Worm (Caenorhabditis elegans) whole organism, mixed stage, embryonic: ENCODE results near the gene nspc-5.

Experiments used
- M03D4.4 ChIP-seq: sonication (generic microtip); optimal IDR thresholded peaks from 2 replicates; lab custom pipeline; 2017; ENCODE audit warnings: mild to moderate bottlenecking, missing genetic modification characterization, missing compliant biosample characterization
- bed-3 ChIP-seq: fragments of 200-800 bp; sonication (Bioruptor generic); optimal IDR thresholded peaks from 3 replicates; lab custom pipeline; 2018; ENCODE audit warnings: mild to moderate bottlenecking, missing genetic modification characterization, moderate library complexity, missing compliant biosample characterization
- blmp-1 ChIP-seq: fragments of 150-350 bp; optimal IDR thresholded peaks from 2 replicates; lab custom pipeline; 2014; ENCODE audit warnings: missing biosample characterization, missing genetic modification characterization
- ceh-39 ChIP-seq: fragments of 150-350 bp; optimal IDR thresholded peaks from 2 replicates; lab custom pipeline; 2014; ENCODE audit warnings: missing biosample characterization, missing genetic modification characterization
- ceh-43 ChIP-seq: fragments of 200-800 bp; sonication (Bioruptor generic); optimal IDR thresholded peaks from 2 replicates; lab custom pipeline; 2018; ENCODE audit warnings: mild to moderate bottlenecking, missing genetic modification characterization, moderate library complexity, missing compliant biosample characterization
- ceh-83 ChIP-seq: fragments of 200-800 bp; sonication (Bioruptor generic); optimal IDR thresholded peaks from 2 replicates; lab custom pipeline; 2018; ENCODE audit warnings: mild to moderate bottlenecking, missing genetic modification characterization, missing compliant biosample characterization
- ces-1 ChIP-seq: fragments of 150-350 bp; optimal IDR thresholded peaks from 2 replicates; lab custom pipeline; 2014; ENCODE audit warnings: missing biosample characterization, missing genetic modification reagents, missing genetic modification characterization
- cnd-1 ChIP-seq: fragments of 200-800 bp; sonication (Bioruptor generic); optimal IDR thresholded peaks from 2 replicates; lab custom pipeline; 2018; ENCODE audit warnings: mild to moderate bottlenecking, missing genetic modification characterization, missing compliant biosample characterization
- elt-1 ChIP-seq: sonication (generic microtip); optimal IDR thresholded peaks from 2 replicates; lab custom pipeline; 2017; ENCODE audit warnings: missing genetic modification characterization, mild to moderate bottlenecking, missing compliant biosample characterization, antibody characterized with exemption, moderate library complexity, borderline replicate concordance; ENCODE audit not compliant: insufficient read depth
- elt-3 ChIP-seq: fragments of 150-350 bp; optimal IDR thresholded peaks from 2 replicates; lab custom pipeline; 2014; ENCODE audit warnings: missing biosample characterization, missing genetic modification characterization
- flh-1 ChIP-seq: fragments of 200-800 bp; sonication (Bioruptor generic); optimal IDR thresholded peaks from 2 replicates; lab custom pipeline; 2018; ENCODE audit warnings: mild to moderate bottlenecking, missing genetic modification characterization, moderate library complexity, missing compliant biosample characterization
- ham-2 ChIP-seq: fragments of 200-800 bp; sonication (Bioruptor generic); optimal IDR thresholded peaks from 2 replicates; lab custom pipeline; 2018; ENCODE audit warnings: mild to moderate bottlenecking, missing genetic modification characterization, missing compliant biosample characterization
- hlh-1 ChIP-seq: fragments of 150-350 bp; optimal IDR thresholded peaks from 2 replicates; lab custom pipeline; 2014; ENCODE audit warnings: missing biosample characterization, missing genetic modification reagents, missing genetic modification characterization
- lin-13 ChIP-seq: fragments of 150-350 bp; optimal IDR thresholded peaks from 2 replicates; lab custom pipeline; 2014; ENCODE audit warnings: missing biosample characterization, missing genetic modification characterization
- lin-32 ChIP-seq: fragments of 200-800 bp; sonication (Bioruptor generic); optimal IDR thresholded peaks from 2 replicates; lab custom pipeline; 2018; ENCODE audit warnings: mild to moderate bottlenecking, missing genetic modification characterization, missing compliant biosample characterization
- lsy-2 ChIP-seq: fragments of 150-350 bp; optimal IDR thresholded peaks from 2 replicates; lab custom pipeline; 2014; ENCODE audit warnings: missing biosample characterization, missing genetic modification characterization
- mab-5 ChIP-seq: fragments of 150-350 bp; optimal IDR thresholded peaks from 2 replicates; lab custom pipeline; 2014; ENCODE audit warnings: missing biosample characterization, missing genetic modification characterization
- nhr-12 ChIP-seq: fragments of 150-350 bp; optimal IDR thresholded peaks from 2 replicates; lab custom pipeline; 2014; ENCODE audit warnings: missing biosample characterization, missing genetic modification characterization
- nhr-2 ChIP-seq: fragments of 150-350 bp; optimal IDR thresholded peaks from 2 replicates; lab custom pipeline; 2014; ENCODE audit warnings: missing biosample characterization, missing genetic modification characterization
- nhr-237 ChIP-seq: fragments of 150-350 bp; optimal IDR thresholded peaks from 2 replicates; lab custom pipeline; 2014; ENCODE audit warnings: missing biosample characterization, missing genetic modification characterization
- nhr-28 ChIP-seq: fragments of 150-350 bp; optimal IDR thresholded peaks from 2 replicates; lab custom pipeline; 2014; ENCODE audit warnings: missing biosample characterization, missing genetic modification characterization
- nhr-76 ChIP-seq: sonication (generic microtip); optimal IDR thresholded peaks from 2 replicates; lab custom pipeline; 2017; ENCODE audit warnings: missing biosample characterization, missing genetic modification characterization
- pha-4 ChIP-seq: fragments of 150-350 bp; optimal IDR thresholded peaks from 2 replicates; lab custom pipeline; 2018; ENCODE audit warnings: missing biosample characterization, missing genetic modification reagents, missing genetic modification characterization
- sem-2 ChIP-seq: fragments of 200-800 bp; sonication (Bioruptor generic); optimal IDR thresholded peaks from 2 replicates; lab custom pipeline; 2018; ENCODE audit warnings: mild to moderate bottlenecking, missing genetic modification characterization, missing compliant biosample characterization
- snpc-4 ChIP-seq: fragments of 150-350 bp; optimal IDR thresholded peaks from 2 replicates; lab custom pipeline; 2014; ENCODE audit warnings: missing biosample characterization, missing genetic modification characterization
- sptf-1 ChIP-seq: sonication (generic microtip); optimal IDR thresholded peaks from 2 replicates; lab custom pipeline; 2017; ENCODE audit warnings: mild to moderate bottlenecking, missing genetic modification characterization, moderate library complexity, missing compliant biosample characterization
- tbx-8 ChIP-seq: fragments of 200-800 bp; sonication (Bioruptor generic); optimal IDR thresholded peaks from 2 replicates; lab custom pipeline; 2018; ENCODE audit warnings: mild to moderate bottlenecking, missing genetic modification characterization, moderate library complexity, missing compliant biosample characterization
- unc-120 ChIP-seq: sonication (generic microtip); optimal IDR thresholded peaks from 2 replicates; lab custom pipeline; 2017; ENCODE audit warnings: missing genetic modification characterization, missing compliant biosample characterization; ENCODE audit not compliant: poor library complexity, severe bottlenecking
- unc-39 ChIP-seq: fragments of 150-350 bp; optimal IDR thresholded peaks from 2 replicates; lab custom pipeline; 2014; ENCODE audit warnings: missing biosample characterization, missing genetic modification characterization
- unc-62 ChIP-seq: fragments of 150-350 bp; optimal IDR thresholded peaks from 2 replicates; lab custom pipeline; 2014; ENCODE audit warnings: missing biosample characterization, missing genetic modification reagents, missing genetic modification characterization
- zip-8 ChIP-seq: fragments of 150-350 bp; optimal IDR thresholded peaks from 2 replicates; lab custom pipeline; 2014; ENCODE audit warnings: missing biosample characterization, missing genetic modification characterization

Gene nspc-5

DNA sequence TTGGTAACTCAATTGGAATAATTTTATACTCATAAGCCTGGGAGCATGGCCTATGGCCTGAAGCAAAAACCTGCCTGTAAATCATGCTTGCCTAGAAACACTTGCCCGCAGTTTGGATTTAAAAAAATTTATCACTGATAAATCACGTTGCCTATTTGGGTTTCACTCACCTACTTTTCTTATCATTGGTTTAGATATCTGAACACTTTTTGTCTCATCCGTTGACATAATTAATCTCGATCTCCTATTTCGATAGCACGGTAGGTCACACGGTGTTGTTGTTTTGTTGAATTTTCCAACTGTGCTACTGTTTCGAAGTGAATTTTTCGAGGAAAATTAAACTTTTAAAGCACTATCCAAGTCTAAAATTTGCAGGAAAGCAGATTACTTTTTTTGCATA is 31.5 kb upstream of the nspc-5 start:
- no peak for TF ChIP-seq mab-5 (tag; lab: Kevin White, UChicago)
- TF ChIP-seq nhr-12 (tag; lab: Kevin White, UChicago) = no peak
- no peak for TF ChIP-seq ces-1 (GFP tag; lab: Kevin White, UChicago)
- TF ChIP-seq snpc-4 (tag; lab: Kevin White, UChicago) = no peak
- no peak for TF ChIP-seq elt-3
- TF ChIP-seq flh-1 (GFP tag; lab: Kevin White, UChicago) = no peak
- TF ChIP-seq ceh-43 (GFP tag; lab: Kevin White, UChicago) = no peak
- TF ChIP-seq sptf-1 (tag; lab: Kevin White, UChicago) = no peak
- TF ChIP-seq sem-2 (GFP tag; lab: Kevin White, UChicago) = no peak
- no peak for TF ChIP-seq bed-3
- no peak for TF ChIP-seq zip-8 (tag; lab: Kevin White, UChicago)
- no peak for TF ChIP-seq hlh-1 (tag; lab: Kevin White, UChicago)
- no peak for TF ChIP-seq cnd-1 (tag; lab: Kevin White, UChicago)
- no peak for TF ChIP-seq lsy-2 (tag; lab: Kevin White, UChicago)
- TF ChIP-seq unc-62 (GFP tag; lab: Kevin White, UChicago) = no peak
- TF ChIP-seq nhr-2 (tag; lab: Kevin White, UChicago) = no peak
- no peak for TF ChIP-seq tbx-8
- TF ChIP-seq M03D4.4 (tag; lab: Kevin White, UChicago) = no peak
- TF ChIP-seq ceh-83 = no peak
- TF ChIP-seq ham-2 (GFP tag; lab: Kevin White, UChicago) = no peak

DNA sequence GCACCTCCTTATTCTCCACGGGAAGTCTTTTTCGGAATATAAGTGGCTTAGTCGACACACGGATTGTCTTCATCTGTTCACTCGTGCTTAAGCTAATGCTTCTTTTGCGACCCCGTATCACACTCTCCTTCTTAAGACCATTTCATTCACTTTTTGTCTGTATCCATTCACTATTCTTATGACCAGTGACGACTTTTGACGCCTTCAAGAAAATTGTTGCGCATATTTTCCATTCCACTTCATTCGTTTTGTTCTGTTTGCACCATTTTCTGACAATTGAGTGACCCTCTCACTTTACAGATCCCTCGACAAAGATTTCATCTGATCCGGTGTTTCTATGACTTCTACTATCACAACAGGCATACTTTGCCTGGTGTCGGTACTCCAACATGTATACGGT is 30.9 kb upstream of the nspc-5 start, which contains the start of gene H03E18.1:
H03E18.1 (plus strand) TSS at position 301 of the 400 bp plus-strand sequence.
- no peak for TF ChIP-seq lsy-2 (tag; lab: Kevin White, UChicago)
- no peak for TF ChIP-seq zip-8 (tag; lab: Kevin White, UChicago)
- no peak for TF ChIP-seq lin-32 (GFP tag; lab: Kevin White, UChicago)
- TF ChIP-seq cnd-1 (tag; lab: Kevin White, UChicago) = no peak
- no peak for TF ChIP-seq hlh-1 (tag; lab: Kevin White, UChicago)
- TF ChIP-seq nhr-76 (tag; lab: Kevin White, UChicago) = no peak
- TF ChIP-seq nhr-28 (tag; lab: Kevin White, UChicago) = no peak
- no peak for TF ChIP-seq unc-39
- TF ChIP-seq mab-5 (tag; lab: Kevin White, UChicago) = no peak
- TF ChIP-seq bed-3 = no peak

DNA sequence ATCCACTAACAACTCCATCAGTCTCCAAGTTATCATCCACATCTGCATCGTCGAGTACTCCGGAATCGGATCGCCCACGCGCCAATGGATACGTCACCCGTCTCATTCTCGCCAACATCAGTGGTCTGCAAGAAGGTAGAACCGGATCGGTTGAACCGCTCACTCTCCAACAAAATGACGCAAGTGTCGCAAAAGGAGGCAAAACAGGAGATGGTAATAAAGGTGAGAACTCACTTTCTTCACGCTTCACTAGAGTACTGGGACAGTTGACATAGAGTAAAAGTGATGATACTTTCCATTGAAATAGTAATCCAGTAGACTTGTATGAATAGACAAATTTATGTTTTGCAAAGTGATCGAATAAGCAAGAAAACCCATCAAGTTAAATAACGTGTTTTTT is 29.4 kb upstream of the nspc-5 start:
- TF ChIP-seq unc-39 = no peak
- no peak for TF ChIP-seq lsy-2 (tag; lab: Kevin White, UChicago)
- no peak for TF ChIP-seq flh-1 (GFP tag; lab: Kevin White, UChicago)
- no peak for TF ChIP-seq ceh-83
- no peak for TF ChIP-seq pha-4 (tag; lab: Kevin White, UChicago)
- TF ChIP-seq nhr-2 (tag; lab: Kevin White, UChicago) = no peak
- TF ChIP-seq snpc-4 (tag; lab: Kevin White, UChicago) = no peak
- no peak for TF ChIP-seq unc-62 (GFP tag; lab: Kevin White, UChicago)
- no peak for TF ChIP-seq unc-120 (tag; lab: Kevin White, UChicago)
- TF ChIP-seq ceh-39 = no peak
- no peak for TF ChIP-seq cnd-1 (tag; lab: Kevin White, UChicago)
- no peak for TF ChIP-seq nhr-76 (tag; lab: Kevin White, UChicago)
- no peak for TF ChIP-seq elt-1
- no peak for TF ChIP-seq blmp-1 (tag; lab: Kevin White, UChicago)
- TF ChIP-seq, all 35 proteins: peak for 0

DNA sequence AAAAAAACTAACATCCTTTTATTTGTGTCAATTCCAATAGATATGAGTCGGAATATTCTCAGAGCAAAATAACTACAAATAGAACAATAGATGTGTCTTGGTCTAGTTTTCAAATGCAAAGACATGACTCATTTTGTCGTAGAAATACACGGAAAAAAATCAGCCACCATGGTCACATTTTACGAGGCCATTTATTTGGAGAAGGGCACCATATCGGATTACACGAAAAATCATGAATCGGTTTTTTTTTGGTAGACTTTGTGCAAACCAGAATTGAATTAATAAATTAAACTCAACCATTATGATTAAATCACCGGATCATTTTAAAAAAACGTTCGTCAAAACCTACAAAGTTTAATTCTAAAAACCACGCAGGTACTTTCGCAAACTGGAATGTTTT is 18.1 kb upstream of the nspc-5 start, which contains the start of gene H03E18.2:
H03E18.2 (minus strand) TSS at position 101 of the 400 bp plus-strand sequence.
- TF ChIP-seq lsy-2 (tag; lab: Kevin White, UChicago) = no peak
- no peak for TF ChIP-seq ceh-83
- no peak for TF ChIP-seq M03D4.4 (tag; lab: Kevin White, UChicago)
- no peak for TF ChIP-seq pha-4 (tag; lab: Kevin White, UChicago)
- no peak for TF ChIP-seq sptf-1 (tag; lab: Kevin White, UChicago)
- TF ChIP-seq nhr-2 (tag; lab: Kevin White, UChicago) = no peak
- no peak for TF ChIP-seq ceh-39
- no peak for TF ChIP-seq lin-13 (tag; lab: Kevin White, UChicago)
- TF ChIP-seq ces-1 (GFP tag; lab: Kevin White, UChicago) = no peak
- TF ChIP-seq unc-120 (tag; lab: Kevin White, UChicago) = no peak
- TF ChIP-seq flh-1 (GFP tag; lab: Kevin White, UChicago) = no peak
- TF ChIP-seq nhr-28 (tag; lab: Kevin White, UChicago) = no peak
- no peak for TF ChIP-seq nhr-237 (tag; lab: Kevin White, UChicago)
- TF ChIP-seq blmp-1 (tag; lab: Kevin White, UChicago) = no peak
